Worm (Caenorhabditis elegans) whole organism, late embryonic: ENCODE measurements around the gene T03F6.10.

ENCODE experiments used
- F13H6.1 ChIP-seq: sonication (generic microtip); optimal IDR thresholded peaks from 2 replicates; lab custom pipeline; 2016; ENCODE audit warnings: missing genetic modification characterization, missing compliant biosample characterization
- T23F11.4 ChIP-seq: fragments of 200-800 bp; sonication (Bioruptor generic); optimal IDR thresholded peaks from 2 replicates; lab custom pipeline; 2018; ENCODE audit warnings: mild to moderate bottlenecking, missing genetic modification characterization, missing compliant biosample characterization
- ceh-31 ChIP-seq: sonication (generic microtip); optimal IDR thresholded peaks from 2 replicates; lab custom pipeline; 2016; ENCODE audit warnings: missing genetic modification characterization, missing compliant biosample characterization
- elt-2 ChIP-seq: sonication (generic microtip); optimal IDR thresholded peaks from 2 replicates; lab custom pipeline; 2016; ENCODE audit warnings: missing genetic modification reagents, missing genetic modification characterization, missing compliant biosample characterization
- ets-4 ChIP-seq: sonication (generic microtip); optimal IDR thresholded peaks from 2 replicates; lab custom pipeline; 2016; ENCODE audit warnings: missing genetic modification characterization, missing compliant biosample characterization
- nhr-11 ChIP-seq: fragments of 150-350 bp; optimal IDR thresholded peaks from 2 replicates; lab custom pipeline; 2014; ENCODE audit warnings: missing biosample characterization, missing genetic modification characterization
- pax-1 ChIP-seq: fragments of 150-350 bp; optimal IDR thresholded peaks from 2 replicates; lab custom pipeline; 2014; ENCODE audit warnings: missing biosample characterization, missing genetic modification characterization
- pqm-1 ChIP-seq: sonication (generic microtip); optimal IDR thresholded peaks from 2 replicates; lab custom pipeline; 2016; ENCODE audit warnings: missing genetic modification characterization, missing compliant biosample characterization

DNA sequence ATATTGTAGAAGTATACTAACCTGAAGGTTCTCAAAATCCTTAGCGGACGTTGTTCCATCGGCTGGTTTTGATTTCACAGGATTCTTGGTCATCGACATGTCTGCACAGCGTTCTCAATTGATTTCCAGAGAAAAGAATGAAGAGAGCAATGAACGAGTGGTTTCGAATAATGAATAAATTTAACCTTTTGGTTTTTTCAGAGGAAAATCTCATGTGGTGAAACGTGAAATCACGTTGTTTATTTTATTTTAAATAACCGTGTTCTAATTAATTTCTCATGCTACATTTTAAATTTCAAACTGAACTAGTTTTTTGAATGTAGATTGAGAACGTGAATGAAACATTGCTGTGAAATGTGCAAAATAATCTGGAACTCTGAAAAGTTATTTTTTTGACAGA, 2.1 kb upstream of the T03F6.10 start, which contains the start of gene T03F6.6:
- TF ChIP-seq ets-4 (tag; lab: Kevin White, UChicago) (no peak), ceh-31 (tag; lab: Kevin White, UChicago) (no peak), pqm-1 (no peak), F13H6.1 (tag; lab: Kevin White, UChicago) (no peak), elt-2 (no peak), pax-1 (tag; lab: Kevin White, UChicago) (no peak), nhr-11 (no peak), T23F11.4 (GFP tag; lab: Kevin White, UChicago) (no peak)
